Fruit fly (Drosophila melanogaster): ENCODE data around the gene scaf6.

scaf6 gene

dm6 chr3L:17002140-17002849 lies 40.1 kb downstream of the scaf6 start:
- TF ChIP-seq Rel (GFP tag; optimal IDR thresholded peaks at IDR 0.05): peak; percentile 53
- peak; percentile 85 for TF ChIP-seq Rel (tag; optimal IDR thresholded peaks at IDR 0.05)
- TF ChIP-seq dmrt93B (GFP tag; optimal IDR thresholded peaks at IDR 0.05): no peak
- TF ChIP-seq Hr83 (GFP tag; optimal IDR thresholded peaks at IDR 0.05; ENCODE audit: poor library complexity, severe bottlenecking): peak; percentile 69
- TF ChIP-seq Dfd (GFP tag; optimal IDR thresholded peaks at IDR 0.05): no peak
- TF ChIP-seq OdsH (GFP tag; optimal IDR thresholded peaks at IDR 0.05): peak; percentile 10

- TF ChIP-seq CG32264 (GFP tag; optimal IDR thresholded peaks at IDR 0.05) (no peak), psq (GFP tag; optimal IDR thresholded peaks at IDR 0.05) (no peak), Myc (optimal IDR thresholded peaks at IDR 0.05) (no peak), Rel (GFP tag; optimal IDR thresholded peaks at IDR 0.05) (no peak), Rel (tag; optimal IDR thresholded peaks at IDR 0.05) (peak; percentile 0), Jra (GFP tag; optimal IDR thresholded peaks at IDR 0.05) (no peak)
Measured at dm6 chr3L:17001055-17001454, 41.3 kb downstream of the scaf6 start.

dm6 chr3L:17000289-17000688 lies 42.1 kb downstream of the scaf6 start:
- TF ChIP-seq Abd-B (GFP tag; optimal IDR thresholded peaks at IDR 0.05): no peak
- TF ChIP-seq ey (GFP tag; optimal IDR thresholded peaks at IDR 0.05): no peak
- no peak for TF ChIP-seq sage (GFP tag; optimal IDR thresholded peaks at IDR 0.05)
- no peak for TF ChIP-seq Rel (GFP tag; optimal IDR thresholded peaks at IDR 0.05)
- peak; percentile 43 for TF ChIP-seq Rel (tag; optimal IDR thresholded peaks at IDR 0.05)

- TF ChIP-seq Abd-B (GFP tag; optimal IDR thresholded peaks at IDR 0.05) (no peak), fru (GFP tag; optimal IDR thresholded peaks at IDR 0.05) (no peak), N (GFP tag; optimal IDR thresholded peaks at IDR 0.05) (no peak), Hr78 (GFP tag; optimal IDR thresholded peaks at IDR 0.05) (no peak), dsf (GFP tag; optimal IDR thresholded peaks at IDR 0.05; ENCODE audit: borderline replicate concordance) (no peak), usp (GFP tag; optimal IDR thresholded peaks at IDR 0.05) (no peak), h (GFP tag; optimal IDR thresholded peaks at IDR 0.05) (no peak), jim (GFP tag; optimal IDR thresholded peaks at IDR 0.05) (no peak), dmrt93B (GFP tag; optimal IDR thresholded peaks at IDR 0.05) (no peak), Sp1 (GFP tag; optimal IDR thresholded peaks at IDR 0.05) (no peak), HLH106 (tag; optimal IDR thresholded peaks at IDR 0.05) (no peak), brk (GFP tag; optimal IDR thresholded peaks at IDR 0.05) (no peak), OdsH (GFP tag; optimal IDR thresholded peaks at IDR 0.05) (no peak), Hnf4 (GFP tag; optimal IDR thresholded peaks at IDR 0.05) (no peak), CrebA (GFP tag; optimal IDR thresholded peaks at IDR 0.05; ENCODE audit: borderline replicate concordance) (no peak), ey (GFP tag; optimal IDR thresholded peaks at IDR 0.05) (no peak)
Measured at dm6 chr3L:16994805-16995204, 47.6 kb downstream of the scaf6 start.

- TF ChIP-seq rgr (GFP tag; optimal IDR thresholded peaks at IDR 0.05) (peak; percentile 76), br (GFP tag; optimal IDR thresholded peaks at IDR 0.05) (peak; percentile 81), psq (GFP tag; optimal IDR thresholded peaks at IDR 0.05) (peak; percentile 81), OdsH (GFP tag; optimal IDR thresholded peaks at IDR 0.05) (peak; percentile 84), fru (GFP tag; optimal IDR thresholded peaks at IDR 0.05) (peak; percentile 84), Rel (GFP tag; optimal IDR thresholded peaks at IDR 0.05) (no peak), Rel (tag; optimal IDR thresholded peaks at IDR 0.05) (peak; percentile 21), HLH106 (tag; optimal IDR thresholded peaks at IDR 0.05) (peak; percentile 85), Sp1 (GFP tag; optimal IDR thresholded peaks at IDR 0.05) (peak; percentile 91), CG32264 (GFP tag; optimal IDR thresholded peaks at IDR 0.05) (peak; percentile 29), N (GFP tag; optimal IDR thresholded peaks at IDR 0.05) (no peak), ey (GFP tag; optimal IDR thresholded peaks at IDR 0.05) (peak; percentile 67), CG9705 (GFP tag; optimal IDR thresholded peaks at IDR 0.05) (peak; percentile 47), Hr78 (GFP tag; optimal IDR thresholded peaks at IDR 0.05) (no peak), woc (GFP tag; optimal IDR thresholded peaks at IDR 0.05) (peak; percentile 73), sv (GFP tag; optimal IDR thresholded peaks at IDR 0.05) (no peak), Abd-B (GFP tag; optimal IDR thresholded peaks at IDR 0.05) (no peak), h (GFP tag; optimal IDR thresholded peaks at IDR 0.05) (peak; percentile 82), foxo (GFP tag; optimal IDR thresholded peaks at IDR 0.05) (peak in 1 of 2 experiments; percentile 80)
Measured at dm6 chr3L:16989169-16989568, 53.2 kb downstream of the scaf6 start.

Measured in whole organism, wandering third instar larva.